Fruit fly (Drosophila melanogaster) whole organism, pupa: ENCODE results near the gene CG10089.

Experiments used
- CG10348 ChIP-seq: fragments of 200-800 bp; sonication (Bioruptor generic); IDR thresholded peaks from 2 replicates; pipeline ENCODE4 v1.3.6; 2022; ENCODE audit warnings: missing biosample characterization, missing genetic modification characterization
- CG12605 ChIP-seq: fragments of 200-800 bp; sonication (Bioruptor generic); IDR thresholded peaks from 2 replicates; pipeline ENCODE4 v1.3.6; 2022; ENCODE audit warnings: missing biosample characterization, missing genetic modification characterization
- CG13204 ChIP-seq: fragments of 200-800 bp; sonication (Bioruptor generic); optimal IDR thresholded peaks from 2 replicates; lab custom pipeline; 2018; ENCODE audit warnings: missing biosample characterization, mild to moderate bottlenecking, missing genetic modification characterization, moderate library complexity
- CG14655 ChIP-seq: fragments of 200-800 bp; sonication (Bioruptor generic); optimal IDR thresholded peaks from 3 replicates; lab custom pipeline; 2017; ENCODE audit warnings: mild to moderate bottlenecking, missing biosample characterization, missing genetic modification reagents, missing genetic modification characterization
- CG15710 ChIP-seq: fragments of 200-800 bp; sonication (Bioruptor generic); optimal IDR thresholded peaks from 2 replicates; lab custom pipeline; 2018; ENCODE audit warnings: missing biosample characterization, mild to moderate bottlenecking, missing genetic modification characterization, moderate library complexity
- CG17806 ChIP-seq: fragments of 200-800 bp; sonication (Bioruptor generic); optimal IDR thresholded peaks from 2 replicates; lab custom pipeline; 2018; ENCODE audit warnings: missing biosample characterization, mild to moderate bottlenecking, missing genetic modification characterization, moderate library complexity
- CG32121 ChIP-seq: fragments of 200-800 bp; sonication (Bioruptor generic); IDR thresholded peaks from 2 replicates; pipeline ENCODE4 v1.3.6; 2022; ENCODE audit warnings: missing biosample characterization, missing genetic modification characterization
- CG34367 ChIP-seq: fragments of 200-800 bp; sonication (Bioruptor generic); optimal IDR thresholded peaks from 2 replicates; lab custom pipeline; 2018; ENCODE audit warnings: missing biosample characterization, mild to moderate bottlenecking, missing genetic modification characterization
- CG4496 ChIP-seq: fragments of 200-800 bp; sonication (Bioruptor generic); IDR thresholded peaks from 3 replicates; pipeline ENCODE4 v1.3.6; 2022; ENCODE audit warnings: missing biosample characterization, missing genetic modification characterization
- CG8159 ChIP-seq: fragments of 200-800 bp; sonication (Bioruptor generic); optimal IDR thresholded peaks from 3 replicates; lab custom pipeline; 2018; ENCODE audit warnings: missing biosample characterization, mild to moderate bottlenecking, missing genetic modification characterization, moderate library complexity
- CG8301 ChIP-seq: fragments of 200-800 bp; sonication (Bioruptor generic); optimal IDR thresholded peaks from 2 replicates; lab custom pipeline; 2018; ENCODE audit warnings: missing biosample characterization, mild to moderate bottlenecking, missing genetic modification characterization
- CG9948 ChIP-seq: fragments of 200-800 bp; sonication (Bioruptor generic); optimal IDR thresholded peaks from 2 replicates; lab custom pipeline; 2018; ENCODE audit warnings: missing biosample characterization, mild to moderate bottlenecking, missing genetic modification characterization, moderate library complexity
- D1 ChIP-seq: fragments of 200-800 bp; sonication (Bioruptor generic); optimal IDR thresholded peaks from 2 replicates; lab custom pipeline; 2018; ENCODE audit warnings: missing biosample characterization, mild to moderate bottlenecking, missing genetic modification characterization, moderate library complexity
- EcR ChIP-seq: fragments of 200-800 bp; sonication (Bioruptor generic); optimal IDR thresholded peaks from 3 replicates; lab custom pipeline; 2019; ENCODE audit warnings: missing biosample characterization, missing genetic modification characterization, mild to moderate bottlenecking, moderate library complexity, missing genetic modification reagents
- Ets98B ChIP-seq: fragments of 200-800 bp; sonication (Bioruptor generic); IDR thresholded peaks from 2 replicates; pipeline ENCODE4 v1.3.6; 2022; ENCODE audit warnings: missing biosample characterization, missing genetic modification characterization
- Pif1A ChIP-seq: fragments of 200-800 bp; sonication (Bioruptor generic); optimal IDR thresholded peaks from 3 replicates; lab custom pipeline; 2016; ENCODE audit warnings: missing biosample characterization, missing genetic modification characterization
- Pif1B ChIP-seq: fragments of 200-800 bp; sonication (Bioruptor generic); optimal IDR thresholded peaks from 3 replicates; lab custom pipeline; 2016; ENCODE audit warnings: missing biosample characterization, missing genetic modification characterization
- Snoo ChIP-seq: fragments of 200-800 bp; sonication (Bioruptor generic); optimal IDR thresholded peaks from 3 replicates; lab custom pipeline; 2017; ENCODE audit warnings: missing biosample characterization, mild to moderate bottlenecking, missing genetic modification characterization, inconsistent platforms
- fd96Ca ChIP-seq: fragments of 200-800 bp; sonication (Bioruptor generic); IDR thresholded peaks from 3 replicates; pipeline ENCODE4 v1.3.6; 2022; ENCODE audit warnings: missing biosample characterization, missing genetic modification characterization
- gl ChIP-seq: fragments of 200-800 bp; sonication (Bioruptor generic); optimal IDR thresholded peaks from 2 replicates; lab custom pipeline; 2018; ENCODE audit warnings: missing biosample characterization, mild to moderate bottlenecking, missing genetic modification characterization
- rn ChIP-seq: fragments of 200-800 bp; sonication (Bioruptor generic); IDR thresholded peaks from 2 replicates; pipeline ENCODE4 v1.3.6; 2022; ENCODE audit warnings: missing biosample characterization, missing genetic modification characterization

The CG10089 gene

DNA sequence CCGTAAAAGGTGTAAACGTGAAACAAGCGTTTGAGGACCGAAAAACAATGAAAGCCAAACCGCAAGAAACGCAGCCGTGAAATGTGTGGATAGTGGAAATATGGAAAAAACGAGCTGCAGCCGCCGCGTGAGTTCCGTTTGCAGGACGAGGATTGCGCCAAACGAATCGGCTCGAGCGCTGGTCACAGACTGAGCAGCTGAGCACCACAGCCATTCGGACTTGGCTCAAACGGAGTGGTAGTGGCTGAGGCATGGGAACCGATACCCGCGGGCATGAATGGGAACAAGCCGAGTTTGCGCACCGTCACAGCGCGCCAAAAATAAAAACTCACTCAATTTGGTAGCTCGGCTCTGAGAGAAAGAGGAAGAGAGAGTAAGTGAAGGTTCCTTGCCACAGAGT is at the start of gene CG10089:
CG10089 (minus strand) TSS at position 181 of the 400 bp plus-strand sequence.
- TF ChIP-seq Ets98B (no peak), rn (GFP tag; lab: Robert Waterston, UW) (no peak), D1 (tag; lab: Kevin White, UChicago) (no peak), CG4496 (no peak), fd96Ca (GFP tag; lab: Robert Waterston, UW) (no peak), CG17806 (tag; lab: Kevin White, UChicago) (no peak), CG13204 (GFP tag; lab: Kevin White, UChicago) (no peak), CG32121 (no peak), CG15710 (no peak), CG9948 (tag; lab: Kevin White, UChicago) (no peak)

- TF ChIP-seq fd96Ca (GFP tag; lab: Robert Waterston, UW) = 0 out of 3 replicates have a peak, but pooled peaks have one; percentile 34
- no peak for TF ChIP-seq CG8301
- TF ChIP-seq CG32121 = peak; percentile 57; the same call in 1 of the 2 replicates
- TF ChIP-seq, all 21 proteins: peak for 2
Observed at dm6 chr3L:13519555-13520284, 45.1 kb upstream of the CG10089 start, which contains the start of gene CG10710. Gene CG10710, minus strand, starts transcription at chr3L:13519605.

DNA sequence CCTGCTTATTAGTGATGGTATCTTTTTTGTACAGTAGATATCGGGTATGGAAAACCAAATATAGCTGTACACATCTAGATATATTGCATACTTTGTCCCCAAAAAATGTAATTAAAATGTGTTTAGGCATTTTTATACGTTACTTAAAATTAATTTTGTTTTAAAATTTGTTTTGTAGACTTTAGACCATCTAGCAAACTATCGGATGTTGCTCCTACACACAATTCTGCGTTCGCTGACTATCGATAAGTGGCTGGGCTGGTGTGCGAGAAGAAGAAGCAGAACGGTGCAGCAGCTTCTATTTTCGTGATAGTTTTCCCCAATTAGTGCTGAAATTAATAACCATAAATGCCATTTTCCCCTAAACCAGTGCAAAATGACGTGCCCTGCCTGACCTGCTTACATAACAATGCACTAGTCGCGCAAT is 38.5 kb upstream of the CG10089 start, which contains the start of the genes Vps36 and Liprin-beta:
Vps36 (minus strand) TSS at position 1 of the 427 bp plus-strand sequence.
Liprin-beta (plus strand) TSS at position 143 of the 427 bp plus-strand sequence.
- TF ChIP-seq CG8159 (tag; lab: Kevin White, UChicago) (no peak), CG13204 (GFP tag; lab: Kevin White, UChicago) (no peak), gl (tag; lab: Kevin White, UChicago) (no peak), CG14655 (no peak), CG15710 (peak; percentile 80), fd96Ca (GFP tag; lab: Robert Waterston, UW) (peak; percentile 76), Snoo (no peak), Pif1A (no peak), rn (GFP tag; lab: Robert Waterston, UW) (peak; percentile 62), Ets98B (peak; percentile 67), CG34367 (tag; lab: Kevin White, UChicago) (no peak), CG9948 (tag; lab: Kevin White, UChicago) (peak; percentile 69), CG10348 (GFP tag; lab: Robert Waterston, UW) (peak; percentile 66; the same call in 1 of the 2 replicates), CG32121 (peak; percentile 80), CG4496 (peak; percentile 85), CG17806 (tag; lab: Kevin White, UChicago) (peak; percentile 75)

DNA sequence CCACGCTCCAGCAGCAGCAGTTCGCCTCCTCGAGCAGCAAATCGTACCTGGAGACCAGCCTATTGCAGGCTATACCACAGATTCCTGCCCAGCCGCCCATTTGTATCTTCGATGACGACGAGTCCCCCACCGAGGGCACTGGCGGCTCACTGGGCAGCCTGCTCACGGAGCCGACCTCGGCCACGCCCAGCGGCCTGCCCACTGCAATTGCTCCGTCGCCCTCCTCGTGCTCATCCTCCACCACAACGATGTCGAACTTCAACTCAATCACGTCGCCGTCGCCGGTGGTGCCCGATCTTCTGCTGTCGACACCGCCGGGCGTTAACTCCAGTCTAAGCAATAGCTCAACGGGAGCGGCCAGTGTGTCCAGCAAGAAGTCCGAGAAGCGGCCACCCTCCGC is 29.0 kb upstream of the CG10089 start:
- TF ChIP-seq CG17806 (tag; lab: Kevin White, UChicago) (no peak), fd96Ca (GFP tag; lab: Robert Waterston, UW) (no peak), Pif1B (GFP tag; lab: Kevin White, UChicago) (no peak), Pif1A (no peak), gl (tag; lab: Kevin White, UChicago) (no peak), CG34367 (tag; lab: Kevin White, UChicago) (no peak), rn (GFP tag; lab: Robert Waterston, UW) (no peak), CG15710 (no peak), CG14655 (no peak), CG8301 (no peak), CG12605 (GFP tag; lab: Robert Waterston, UW) (no peak), CG32121 (no peak), CG8159 (tag; lab: Kevin White, UChicago) (no peak), CG10348 (GFP tag; lab: Robert Waterston, UW) (no peak), EcR (no peak), CG9948 (tag; lab: Kevin White, UChicago) (no peak)

DNA sequence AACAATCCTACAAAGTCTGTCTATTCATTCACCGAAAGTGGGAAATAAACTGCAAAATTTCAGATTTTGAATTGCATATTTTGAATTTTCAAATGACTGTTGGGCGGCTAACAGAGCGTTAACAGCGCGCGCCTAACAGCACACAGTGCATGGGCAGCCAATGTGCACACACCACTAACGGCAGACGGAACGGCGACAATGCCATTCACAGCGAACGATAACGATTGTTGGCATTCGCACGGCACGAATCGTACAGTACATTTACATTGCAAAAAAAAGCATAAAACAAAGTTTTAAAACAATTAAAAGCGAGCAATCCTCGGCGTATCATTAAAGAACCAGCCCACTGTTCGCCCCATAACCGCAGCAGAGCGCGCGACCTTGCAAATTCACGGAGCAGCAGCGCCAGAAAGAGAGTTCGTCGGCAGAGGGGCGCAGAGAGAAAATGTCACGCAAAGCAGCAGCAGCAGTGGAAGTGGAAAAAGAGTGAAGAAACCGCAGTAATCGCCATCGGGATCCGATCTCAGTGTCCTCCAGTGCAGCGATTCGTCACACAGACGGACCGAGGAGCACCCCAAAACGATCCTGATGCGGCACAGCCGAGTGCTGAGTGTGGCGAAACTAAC is 28.0 kb upstream of the CG10089 start, which contains the start of gene Spt20:
Spt20 (plus strand) TSS at position 224 of the 626 bp plus-strand sequence.
- TF ChIP-seq CG12605 (GFP tag; lab: Robert Waterston, UW) = no peak
- no peak for TF ChIP-seq CG9948 (tag; lab: Kevin White, UChicago)
- TF ChIP-seq CG4496 = no peak
- TF ChIP-seq Pif1A = no peak
- TF ChIP-seq CG8301 = no peak
- TF ChIP-seq Ets98B = no peak
- TF ChIP-seq CG17806 (tag; lab: Kevin White, UChicago) = no peak
- no peak for TF ChIP-seq D1 (tag; lab: Kevin White, UChicago)
- no peak for TF ChIP-seq CG13204 (GFP tag; lab: Kevin White, UChicago)
- TF ChIP-seq, all 21 proteins: peak for 0

DNA sequence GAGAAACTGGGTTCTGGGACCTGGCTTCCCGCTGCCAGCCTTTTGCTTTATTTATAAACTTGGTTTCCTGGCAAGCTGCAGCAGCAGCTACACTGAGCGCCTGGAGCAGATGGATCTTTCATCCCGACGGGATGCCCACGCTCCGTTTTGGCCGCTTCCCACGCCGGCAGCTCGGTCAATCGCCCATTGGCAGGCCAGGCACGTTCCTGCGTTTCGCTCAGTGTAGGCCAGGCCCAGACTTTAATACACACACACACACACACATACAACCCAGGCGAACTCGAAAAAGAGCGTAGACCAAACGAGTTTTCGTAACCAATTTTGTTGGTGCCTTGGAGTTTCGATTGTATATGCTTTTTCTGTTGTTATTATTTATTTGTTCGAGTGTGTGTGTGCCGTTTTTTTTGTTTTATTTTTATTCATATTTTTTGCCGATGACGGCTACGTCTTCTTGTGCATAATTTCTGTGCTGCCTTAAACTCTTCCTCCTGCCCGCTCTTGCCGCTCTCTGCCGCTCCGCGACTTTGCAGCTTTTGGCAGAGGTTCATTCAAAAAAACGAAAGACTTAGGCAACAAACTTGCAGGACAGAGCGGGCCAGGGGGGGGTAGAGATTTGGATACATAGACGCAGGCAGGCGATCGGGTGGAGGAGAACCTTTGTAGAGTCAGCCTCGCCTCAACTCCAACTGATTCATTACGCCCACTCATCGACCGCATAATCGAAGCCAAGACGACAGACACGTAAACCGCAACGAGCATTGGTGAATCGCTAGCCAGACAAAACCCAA is 25.5 kb upstream of the CG10089 start:
- TF ChIP-seq Pif1B (GFP tag; lab: Kevin White, UChicago) = no peak
- peak; percentile 88 for TF ChIP-seq CG4496
- peak; percentile 84 for TF ChIP-seq Snoo
- no peak for TF ChIP-seq CG14655
- TF ChIP-seq fd96Ca (GFP tag; lab: Robert Waterston, UW) = peak; percentile 80
- peak; percentile 85 for TF ChIP-seq Ets98B
- peak; percentile 71 for TF ChIP-seq CG8301
- TF ChIP-seq rn (GFP tag; lab: Robert Waterston, UW) = peak; percentile 57
- peak; percentile 83 for TF ChIP-seq CG8159 (tag; lab: Kevin White, UChicago)
- peak; percentile 74 for TF ChIP-seq gl (tag; lab: Kevin White, UChicago)
- TF ChIP-seq CG15710 = peak; percentile 82
- no peak for TF ChIP-seq D1 (tag; lab: Kevin White, UChicago)
- peak; percentile 52; the same call in 1 of the 2 replicates for TF ChIP-seq CG32121
- TF ChIP-seq CG34367 (tag; lab: Kevin White, UChicago) = peak; percentile 73
- peak; percentile 86 for TF ChIP-seq EcR
- peak; percentile 79 for TF ChIP-seq CG17806 (tag; lab: Kevin White, UChicago)
- no peak for TF ChIP-seq CG10348 (GFP tag; lab: Robert Waterston, UW)
- TF ChIP-seq Pif1A = no peak
- TF ChIP-seq CG9948 (tag; lab: Kevin White, UChicago) = peak; percentile 77
- TF ChIP-seq CG13204 (GFP tag; lab: Kevin White, UChicago) = peak; percentile 86
- peak; percentile 54; the same call in 1 of the 2 replicates for TF ChIP-seq CG12605 (GFP tag; lab: Robert Waterston, UW)
